Worm (Caenorhabditis elegans) whole organism, L4 larva: Measurements from ENCODE around the gene F08F8.11.
A peak's percentile ranks its signal among the peaks of the same experiment; 100 is the strongest.

Experiments
- F26F4.8 ChIP-seq: fragments of 200-800 bp; sonication (Bioruptor generic); conservative IDR thresholded peaks from 2 replicates; pipeline ENCODE4 v1.3.6; 2022; ENCODE audit warnings: missing genetic modification characterization, missing compliant biosample characterization
- F44E2.7 ChIP-seq: fragments of 200-800 bp; sonication (Bioruptor generic); IDR thresholded peaks from 2 replicates; pipeline ENCODE4 v2.1.2; 2022; ENCODE audit warnings: missing genetic modification characterization, missing compliant biosample characterization
- T26A8.4 ChIP-seq: fragments of 200-800 bp; sonication (Bioruptor generic); IDR thresholded peaks from 2 replicates; pipeline ENCODE4 v1.3.6; 2022; ENCODE audit warnings: missing genetic modification characterization, missing compliant biosample characterization
- Y105C5A.15 ChIP-seq: fragments of 200-800 bp; sonication (Bioruptor generic); IDR thresholded peaks from 2 replicates; pipeline ENCODE4 v1.3.6; 2022; ENCODE audit warnings: missing genetic modification characterization, missing compliant biosample characterization
- ZK546.5 ChIP-seq, 2 experiments: sonication (generic microtip); optimal IDR thresholded peaks; 2 replicates each; lab custom pipeline; 2017; ENCODE audit warnings: missing biosample characterization in 2 of 2, missing genetic modification characterization in 2 of 2
- aha-1 ChIP-seq: fragments of 150-350 bp; peaks from one replicate; lab custom pipeline; 2014; ENCODE audit warnings: missing biosample characterization, missing genetic modification characterization
- aly-2 ChIP-seq: sonication (generic microtip); optimal IDR thresholded peaks from 2 replicates; lab custom pipeline; 2018; ENCODE audit warnings: missing biosample characterization, missing genetic modification characterization
- ama-1 ChIP-seq: fragments of 150-350 bp; optimal IDR thresholded peaks from 2 replicates; lab custom pipeline; 2014; ENCODE audit warnings: inconsistent platforms, mixed read lengths
- attf-4 ChIP-seq: sonication (generic microtip); optimal IDR thresholded peaks from 3 replicates; lab custom pipeline; 2017; ENCODE audit warnings: missing biosample characterization, missing genetic modification characterization
- ceh-32 ChIP-seq: sonication (generic microtip); optimal IDR thresholded peaks from 2 replicates; lab custom pipeline; 2016; ENCODE audit warnings: mild to moderate bottlenecking, missing genetic modification characterization, missing compliant biosample characterization; ENCODE audit not compliant: poor library complexity
- ceh-44 ChIP-seq: fragments of 200-800 bp; sonication (Bioruptor generic); IDR thresholded peaks from 2 replicates; pipeline ENCODE4 v1.3.6; 2022; ENCODE audit warnings: missing genetic modification reagents, missing genetic modification characterization, missing compliant biosample characterization
- ceh-62 ChIP-seq: sonication (generic microtip); optimal IDR thresholded peaks from 2 replicates; lab custom pipeline; 2017; ENCODE audit warnings: missing biosample characterization, missing genetic modification characterization
- cey-2 ChIP-seq: sonication (generic microtip); optimal IDR thresholded peaks from 3 replicates; lab custom pipeline; 2017; ENCODE audit warnings: missing genetic modification characterization, mild to moderate bottlenecking, missing compliant biosample characterization, antibody characterized with exemption, borderline replicate concordance; ENCODE audit not compliant: insufficient read depth
- daf-16 ChIP-seq, 3 experiments: sonication (generic microtip); optimal IDR thresholded peaks; 2 replicates each; lab custom pipeline; 2016 to 2017; ENCODE audit warnings: missing genetic modification characterization in 3 of 3, missing genetic modification reagents in 3 of 3, mild to moderate bottlenecking in 2 of 3, missing compliant biosample characterization in 2 of 3, missing biosample characterization in 1 of 3, moderate library complexity in 1 of 3
- daf-19 ChIP-seq: fragments of 200-800 bp; sonication (Bioruptor generic); conservative IDR thresholded peaks from 2 replicates; pipeline ENCODE4 v1.3.6; 2022; ENCODE audit warnings: missing genetic modification characterization, missing compliant biosample characterization
- dmd-6 ChIP-seq: fragments of 200-800 bp; sonication (Bioruptor generic); IDR thresholded peaks from 2 replicates; pipeline ENCODE4 v1.3.6; 2022; ENCODE audit warnings: missing genetic modification reagents, missing genetic modification characterization, missing compliant biosample characterization
- dmd-8 ChIP-seq: fragments of 200-800 bp; sonication (Bioruptor generic); IDR thresholded peaks from 2 replicates; pipeline ENCODE4 v1.3.6; 2022; ENCODE audit warnings: missing genetic modification characterization, missing compliant biosample characterization
- dve-1 ChIP-seq: sonication (generic microtip); optimal IDR thresholded peaks from 2 replicates; lab custom pipeline; 2017; ENCODE audit warnings: antibody characterized with exemption, mild to moderate bottlenecking, missing genetic modification characterization, missing compliant biosample characterization; ENCODE audit not compliant: insufficient read depth
- egl-27 ChIP-seq: sonication (generic microtip); optimal IDR thresholded peaks from 3 replicates; lab custom pipeline; 2017; ENCODE audit warnings: missing biosample characterization, missing genetic modification reagents, missing genetic modification characterization
- egl-43 ChIP-seq: fragments of 200-800 bp; sonication (Bioruptor generic); IDR thresholded peaks from 2 replicates; pipeline ENCODE4 v1.3.6; 2022; ENCODE audit warnings: missing genetic modification reagents, missing genetic modification characterization, missing compliant biosample characterization
- gei-8 ChIP-seq: fragments of 200-800 bp; sonication (Bioruptor generic); optimal IDR thresholded peaks from 2 replicates; lab custom pipeline; 2018; ENCODE audit warnings: mild to moderate bottlenecking, missing genetic modification characterization, missing compliant biosample characterization
- hif-1 ChIP-seq, 2 experiments: sonication (generic microtip); optimal IDR thresholded peaks; 2 replicates each; lab custom pipeline; 2016 to 2017; ENCODE audit warnings: missing compliant biosample characterization in 2 of 2, missing genetic modification characterization in 2 of 2, missing genetic modification reagents in 2 of 2, missing genotype in 2 of 2, mild to moderate bottlenecking in 1 of 2
- hlh-11 ChIP-seq: fragments of 200-800 bp; sonication (Bioruptor generic); optimal IDR thresholded peaks from 2 replicates; lab custom pipeline; 2018; ENCODE audit warnings: mild to moderate bottlenecking, missing genetic modification characterization, missing compliant biosample characterization
- hlh-30 ChIP-seq: sonication (generic microtip); optimal IDR thresholded peaks from 2 replicates; lab custom pipeline; 2017; ENCODE audit warnings: antibody characterized with exemption, mild to moderate bottlenecking, missing genetic modification characterization, missing compliant biosample characterization; ENCODE audit not compliant: insufficient read depth
- hmg-1.1 ChIP-seq: fragments of 200-800 bp; sonication (Bioruptor generic); IDR thresholded peaks from 2 replicates; pipeline ENCODE4 v1.3.6; 2022; ENCODE audit warnings: missing genetic modification reagents, missing genetic modification characterization, missing compliant biosample characterization
- lim-7 ChIP-seq: fragments of 200-800 bp; sonication (Bioruptor generic); IDR thresholded peaks from 2 replicates; pipeline ENCODE4 v1.3.6; 2022; ENCODE audit warnings: missing genetic modification characterization, missing compliant biosample characterization
- lin-13 ChIP-seq: fragments of 150-350 bp; optimal IDR thresholded peaks from 2 replicates; lab custom pipeline; 2014; ENCODE audit warnings: missing biosample characterization, missing genetic modification reagents, missing genetic modification characterization
- lin-15B ChIP-seq: fragments of 150-350 bp; sonication (generic microtip); optimal IDR thresholded peaks from 3 replicates; lab custom pipeline; 2014; ENCODE audit warnings: missing biosample characterization, missing genetic modification characterization
- lir-3 ChIP-seq: sonication (generic microtip); optimal IDR thresholded peaks from 2 replicates; lab custom pipeline; 2016; ENCODE audit warnings: mild to moderate bottlenecking, missing genetic modification characterization, missing compliant biosample characterization
- lsy-2 ChIP-seq, 2 experiments: fragments of 150-350 bp in 1 of 2; sonication (generic microtip) in 1 of 2; optimal IDR thresholded peaks; 2 replicates each; lab custom pipeline; 2014 to 2017; ENCODE audit warnings: missing biosample characterization in 2 of 2, missing genetic modification characterization in 2 of 2
- mep-1 ChIP-seq: fragments of 150-350 bp; sonication (generic microtip); optimal IDR thresholded peaks from 3 replicates; lab custom pipeline; 2014; ENCODE audit warnings: missing biosample characterization, missing genetic modification characterization
- mes-2 ChIP-seq: sonication (generic microtip); optimal IDR thresholded peaks from 2 replicates; lab custom pipeline; 2016; ENCODE audit warnings: missing genotype, mild to moderate bottlenecking, missing genetic modification characterization, missing compliant biosample characterization; ENCODE audit not compliant: poor library complexity, severe bottlenecking
- mxl-3 ChIP-seq: fragments of 200-800 bp; sonication (Bioruptor generic); optimal IDR thresholded peaks from 2 replicates; lab custom pipeline; 2018; ENCODE audit warnings: mild to moderate bottlenecking, missing genetic modification characterization, missing compliant biosample characterization
- nhr-111 ChIP-seq: fragments of 200-800 bp; sonication (Bioruptor generic); optimal IDR thresholded peaks from 2 replicates; lab custom pipeline; 2018; ENCODE audit warnings: mild to moderate bottlenecking, missing genetic modification characterization, missing compliant biosample characterization
- nhr-25 ChIP-seq: sonication (generic microtip); optimal IDR thresholded peaks from 2 replicates; lab custom pipeline; 2017; ENCODE audit warnings: missing genetic modification characterization, mild to moderate bottlenecking, missing compliant biosample characterization, antibody characterized with exemption, moderate library complexity, borderline replicate concordance; ENCODE audit not compliant: insufficient read depth
- pha-4 ChIP-seq, 2 experiments: fragments of 150-350 bp in 1 of 2; fragments of 200-800 bp in 1 of 2; sonication (Bioruptor generic) in 1 of 2; IDR thresholded peaks in 1 of 2; optimal IDR thresholded peaks in 1 of 2; 2 replicates each; pipeline versions ENCODE4 v1.3.6 to Lab custom; 2014 to 2022; ENCODE audit warnings: missing genetic modification characterization in 2 of 2, missing genetic modification reagents in 2 of 2, missing biosample characterization in 1 of 2, missing compliant biosample characterization in 1 of 2
- php-3 ChIP-seq: fragments of 200-800 bp; sonication (Bioruptor generic); IDR thresholded peaks from 2 replicates; pipeline ENCODE4 v1.3.6; 2022; ENCODE audit warnings: missing genetic modification reagents, missing genetic modification characterization, missing compliant biosample characterization
- pqm-1 ChIP-seq: sonication (generic microtip); optimal IDR thresholded peaks from 2 replicates; lab custom pipeline; 2017; ENCODE audit warnings: missing biosample characterization, missing genetic modification characterization
- rbr-2 ChIP-seq: sonication (generic microtip); optimal IDR thresholded peaks from 2 replicates; lab custom pipeline; 2016; ENCODE audit warnings: missing genotype, missing genetic modification characterization, missing compliant biosample characterization
- saeg-2 ChIP-seq: fragments of 200-800 bp; sonication (Bioruptor generic); IDR thresholded peaks from 2 replicates; pipeline ENCODE4 v1.3.6; 2022; ENCODE audit warnings: missing genetic modification reagents, missing genetic modification characterization, missing compliant biosample characterization
- sdz-12 ChIP-seq: fragments of 200-800 bp; sonication (Bioruptor generic); optimal IDR thresholded peaks from 2 replicates; lab custom pipeline; 2018; ENCODE audit warnings: mild to moderate bottlenecking, missing genetic modification characterization, missing compliant biosample characterization
- set-16 ChIP-seq: fragments of 200-800 bp; sonication (Bioruptor generic); IDR thresholded peaks from 2 replicates; pipeline ENCODE4 v1.3.6; 2022; ENCODE audit warnings: missing genetic modification reagents, missing genetic modification characterization, missing compliant biosample characterization
- snpc-1.2 ChIP-seq: fragments of 200-800 bp; sonication (Bioruptor generic); IDR thresholded peaks from 2 replicates; pipeline ENCODE4 v1.3.6; 2022; ENCODE audit warnings: missing genetic modification reagents, missing genetic modification characterization, missing compliant biosample characterization
- spr-1 ChIP-seq: sonication (generic microtip); optimal IDR thresholded peaks from 2 replicates; lab custom pipeline; 2016; ENCODE audit warnings: mild to moderate bottlenecking, missing genetic modification characterization, missing compliant biosample characterization
- tra-1 ChIP-seq: fragments of 200-800 bp; sonication (Bioruptor generic); IDR thresholded peaks from 2 replicates; pipeline ENCODE4 v1.3.6; 2022; ENCODE audit warnings: missing genetic modification reagents, missing genetic modification characterization, missing compliant biosample characterization
- unc-39 ChIP-seq: sonication (generic microtip); optimal IDR thresholded peaks from 2 replicates; lab custom pipeline; 2017; ENCODE audit warnings: missing biosample characterization, missing genetic modification characterization
- zag-1 ChIP-seq: fragments of 150-350 bp; optimal IDR thresholded peaks from 2 replicates; lab custom pipeline; 2014; ENCODE audit warnings: missing biosample characterization, missing genetic modification characterization
- zfp-2 ChIP-seq: sonication (generic microtip); optimal IDR thresholded peaks from 2 replicates; lab custom pipeline; 2016; ENCODE audit warnings: mild to moderate bottlenecking, missing genetic modification characterization, missing compliant biosample characterization
- ztf-11 ChIP-seq: fragments of 150-350 bp; optimal IDR thresholded peaks from 2 replicates; lab custom pipeline; 2014; ENCODE audit warnings: missing biosample characterization, missing genetic modification characterization
- ztf-7 ChIP-seq: fragments of 150-350 bp; optimal IDR thresholded peaks from 2 replicates; lab custom pipeline; 2014; ENCODE audit warnings: missing biosample characterization, missing genetic modification characterization

The F08F8.11 gene

DNA sequence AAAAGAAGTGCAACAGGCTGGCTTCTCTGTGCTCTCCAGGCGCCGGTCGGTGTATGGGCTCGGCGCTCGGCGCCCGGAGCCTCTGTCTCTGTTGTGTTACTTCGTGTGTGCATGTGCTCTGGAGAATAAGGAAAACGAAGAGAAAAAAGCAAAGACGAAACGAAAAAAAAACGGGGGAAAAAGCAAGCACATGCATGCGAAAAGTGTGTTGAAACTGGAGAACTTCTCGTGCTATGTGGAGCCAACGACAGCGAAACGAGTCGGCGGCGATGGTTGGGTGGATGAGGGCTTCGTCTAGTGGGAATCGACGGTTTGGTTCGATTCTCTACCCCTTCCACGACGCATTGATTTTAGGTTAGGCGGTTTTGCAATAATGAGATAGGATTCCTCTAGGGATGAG is 21.7 kb downstream of the F08F8.11 start (continued):
- TF ChIP-seq aly-2 (tag; lab: Kevin White, UChicago) (no peak), ceh-62 (tag; lab: Kevin White, UChicago) (no peak), mes-2 (tag; lab: Kevin White, UChicago) (no peak), ztf-7 (tag; lab: Kevin White, UChicago) (no peak), gei-8 (GFP tag; lab: Kevin White, UChicago) (no peak), cey-2 (tag; lab: Kevin White, UChicago) (no peak), zag-1 (no peak), nhr-25 (tag; lab: Kevin White, UChicago) (no peak), daf-19 (GFP tag; lab: Robert Waterston, UW) (no peak), aha-1 (tag; lab: Kevin White, UChicago) (peak; percentile 94), spr-1 (tag; lab: Kevin White, UChicago) (peak; percentile 5), T26A8.4 (GFP tag; lab: Robert Waterston, UW) (no peak), hlh-11 (peak; percentile 66), saeg-2 (GFP tag; lab: Robert Waterston, UW) (no peak), set-16 (GFP tag; lab: Robert Waterston, UW) (peak; percentile 60), rbr-2 (tag; lab: Kevin White, UChicago) (peak; percentile 65), lin-13 (GFP tag; lab: Kevin White, UChicago) (no peak), hlh-30 (peak; percentile 85), lim-7 (GFP tag; lab: Robert Waterston, UW) (no peak), zfp-2 (no peak), pqm-1 (tag; lab: Kevin White, UChicago) (peak; percentile 24), ztf-11 (tag; lab: Kevin White, UChicago) (no peak), egl-27 (tag; lab: Kevin White, UChicago) (no peak), nhr-111 (no peak), egl-43 (peak; percentile 79), ZK546.5 (tag; optimal IDR thresholded peaks at IDR 0.05; lab: Kevin White, UChicago) (no peak), sdz-12 (GFP tag; lab: Kevin White, UChicago) (no peak), ceh-44 (GFP tag; lab: Robert Waterston, UW) (no peak), php-3 (GFP tag; lab: Robert Waterston, UW) (no peak), mep-1 (tag; lab: Kevin White, UChicago) (peak; percentile 74), Y105C5A.15 (0 out of 2 replicates have a peak, but pooled peaks have one; percentile 68), hif-1 (tag; optimal IDR thresholded peaks at IDR 0.05; lab: Kevin White, UChicago) (peak in 1 of 2 experiments; percentile 36), daf-16 (GFP tag; optimal IDR thresholded peaks at IDR 0.05; lab: Kevin White, UChicago) (peak in 1 of 2 experiments; percentile 18), daf-16 (tag; optimal IDR thresholded peaks at IDR 0.05; lab: Kevin White, UChicago) (no peak), lir-3 (tag; lab: Kevin White, UChicago) (no peak), lsy-2 (tag; optimal IDR thresholded peaks at IDR 0.05; lab: Kevin White, UChicago) (peak in 1 of 2 experiments; percentile 63), tra-1 (GFP tag; lab: Robert Waterston, UW) (peak; percentile 39; the same call in 1 of the 2 replicates), mxl-3 (GFP tag; lab: Kevin White, UChicago) (peak; percentile 59), F26F4.8 (GFP tag; lab: Robert Waterston, UW) (no peak), pha-4 (GFP tag; IDR thresholded peaks at IDR 0.05; lab: Robert Waterston, UW) (peak; percentile 61; the same call in 1 of the 2 replicates), pha-4 (tag; optimal IDR thresholded peaks at IDR 0.05; lab: Kevin White, UChicago) (no peak), hmg-1.1 (GFP tag; lab: Robert Waterston, UW) (peak; percentile 77), dmd-6 (peak; percentile 62), ama-1 (lab: Kevin White, UChicago) (no peak), unc-39 (no peak), snpc-1.2 (GFP tag; lab: Robert Waterston, UW) (no peak), ceh-32 (tag; lab: Kevin White, UChicago) (no peak), F44E2.7 (GFP tag; lab: Robert Waterston, UW) (no peak), dmd-8 (GFP tag; lab: Robert Waterston, UW) (0 out of 2 replicates have a peak, but pooled peaks have one; percentile 15), attf-4 (tag; lab: Kevin White, UChicago) (no peak), lin-15B (tag; lab: Kevin White, UChicago) (no peak), dve-1 (peak; percentile 65)
